Fruit fly (Drosophila melanogaster) whole organism, embryonic: ENCODE results near the gene PolG2.
A peak's percentile ranks its signal among the peaks of the same experiment; 100 is the strongest.

Source experiments
- ATbp ChIP-seq: fragments of 200-800 bp; sonication (Bioruptor generic); optimal IDR thresholded peaks from 2 replicates; lab custom pipeline; 2017; ENCODE audit warnings: missing biosample characterization, mild to moderate bottlenecking, missing genetic modification characterization, missing genetic modification reagents
- CG10543 ChIP-seq: fragments of 200-800 bp; sonication (Bioruptor generic); optimal IDR thresholded peaks from 3 replicates; lab custom pipeline; 2017; ENCODE audit warnings: missing biosample characterization, mild to moderate bottlenecking, missing genetic modification characterization, moderate library complexity
- CG11398 ChIP-seq: fragments of 200-800 bp; sonication (Bioruptor generic); optimal IDR thresholded peaks from 2 replicates; lab custom pipeline; 2016; ENCODE audit warnings: missing biosample characterization, missing genetic modification characterization
- CG11695 ChIP-seq: fragments of 200-800 bp; sonication (Bioruptor generic); IDR thresholded peaks from 3 replicates; pipeline ENCODE4 v1.3.6; 2022; ENCODE audit warnings: missing biosample characterization, missing genetic modification characterization
- CG12659 ChIP-seq: fragments of 200-800 bp; sonication (Bioruptor generic); optimal IDR thresholded peaks from 3 replicates; lab custom pipeline; 2017; ENCODE audit warnings: mild to moderate bottlenecking, missing biosample characterization, missing genetic modification reagents, missing genetic modification characterization
- CG13296 ChIP-seq: fragments of 200-800 bp; sonication (Bioruptor generic); optimal IDR thresholded peaks from 3 replicates; lab custom pipeline; 2018; ENCODE audit warnings: missing biosample characterization, mild to moderate bottlenecking, missing genetic modification characterization
- CG13424 ChIP-seq: fragments of 200-800 bp; sonication (Bioruptor generic); optimal IDR thresholded peaks from 2 replicates; lab custom pipeline; 2019; ENCODE audit warnings: missing biosample characterization, mild to moderate bottlenecking, missing genetic modification characterization, moderate library complexity
- CG13894 ChIP-seq: fragments of 200-800 bp; sonication (Bioruptor generic); optimal IDR thresholded peaks from 3 replicates; lab custom pipeline; 2018; ENCODE audit warnings: missing biosample characterization, mild to moderate bottlenecking, missing genetic modification characterization, moderate library complexity
- CG1602 ChIP-seq: fragments of 200-800 bp; sonication (Bioruptor generic); optimal IDR thresholded peaks from 3 replicates; lab custom pipeline; 2016; ENCODE audit warnings: missing biosample characterization, missing genetic modification characterization
- CG1647 ChIP-seq: fragments of 200-800 bp; sonication (Bioruptor generic); optimal IDR thresholded peaks from 3 replicates; lab custom pipeline; 2016; ENCODE audit warnings: missing biosample characterization, missing genetic modification characterization
- CG16779 ChIP-seq: fragments of 200-800 bp; sonication (Bioruptor generic); IDR thresholded peaks from 2 replicates; pipeline ENCODE4 v1.3.6; 2022; ENCODE audit warnings: missing biosample characterization, missing genetic modification characterization
- CG18599 ChIP-seq: fragments of 200-800 bp; sonication (Bioruptor generic); optimal IDR thresholded peaks from 3 replicates; lab custom pipeline; 2017; ENCODE audit warnings: missing biosample characterization, missing genetic modification characterization, mild to moderate bottlenecking, moderate library complexity, missing genetic modification reagents
- CG2875 ChIP-seq: fragments of 200-800 bp; sonication (Bioruptor generic); optimal IDR thresholded peaks from 2 replicates; lab custom pipeline; 2017; ENCODE audit warnings: missing biosample characterization, mild to moderate bottlenecking, missing genetic modification characterization, missing genetic modification reagents
- CG30020 ChIP-seq: fragments of 200-800 bp; optimal IDR thresholded peaks from 2 replicates; lab custom pipeline; 2019; ENCODE audit warnings: missing biosample characterization, mild to moderate bottlenecking, missing genetic modification characterization, moderate library complexity
- CG32532 ChIP-seq: fragments of 200-800 bp; sonication (Bioruptor generic); IDR thresholded peaks from 2 replicates; pipeline ENCODE4 v1.3.6; 2022; ENCODE audit warnings: missing biosample characterization, missing genetic modification characterization
- CG3281 ChIP-seq: fragments of 200-800 bp; sonication (Bioruptor generic); optimal IDR thresholded peaks from 3 replicates; lab custom pipeline; 2017; ENCODE audit warnings: missing biosample characterization, mild to moderate bottlenecking, missing genetic modification characterization
- CG42726 ChIP-seq: fragments of 200-800 bp; sonication (Bioruptor generic); IDR thresholded peaks from 2 replicates; pipeline ENCODE4 v1.3.6; 2022; ENCODE audit warnings: missing biosample characterization, missing genetic modification characterization; ENCODE audit not compliant: partially characterized antibody
- CG4282 ChIP-seq: fragments of 200-800 bp; sonication (Bioruptor generic); optimal IDR thresholded peaks from 2 replicates; lab custom pipeline; 2016; ENCODE audit warnings: missing biosample characterization, missing genetic modification characterization
- CG7357 ChIP-seq: fragments of 200-800 bp; sonication (Bioruptor generic); IDR thresholded peaks from 3 replicates; pipeline ENCODE4 v1.3.6; 2022; ENCODE audit warnings: missing biosample characterization, missing genetic modification characterization
- CG7372 ChIP-seq: fragments of 200-800 bp; sonication (Bioruptor generic); IDR thresholded peaks from 2 replicates; pipeline ENCODE4 v1.3.6; 2022; ENCODE audit warnings: missing biosample characterization, missing genetic modification characterization
- CG8765 ChIP-seq: fragments of 200-800 bp; sonication (Bioruptor generic); IDR thresholded peaks from 2 replicates; pipeline ENCODE4 v1.3.6; 2022; ENCODE audit warnings: missing biosample characterization, missing genetic modification characterization
- CG9727 ChIP-seq: fragments of 200-800 bp; sonication (Bioruptor generic); optimal IDR thresholded peaks from 3 replicates; lab custom pipeline; 2017; ENCODE audit warnings: missing biosample characterization, mild to moderate bottlenecking, missing genetic modification characterization
- CG9932 ChIP-seq: fragments of 200-800 bp; sonication (Bioruptor generic); IDR thresholded peaks from 2 replicates; pipeline ENCODE4 v1.3.6; 2022; ENCODE audit warnings: missing biosample characterization, missing genetic modification characterization
- Deaf1 ChIP-seq: fragments of 200-800 bp; optimal IDR thresholded peaks from 3 replicates; lab custom pipeline; 2019; ENCODE audit warnings: missing biosample characterization, mild to moderate bottlenecking, missing genetic modification characterization, moderate library complexity
- Dip3 ChIP-seq: fragments of 200-800 bp; sonication (Bioruptor generic); optimal IDR thresholded peaks from 3 replicates; lab custom pipeline; 2016; ENCODE audit warnings: missing biosample characterization, missing genetic modification characterization
- ERR ChIP-seq: fragments of 200-800 bp; sonication (Bioruptor generic); optimal IDR thresholded peaks from 2 replicates; lab custom pipeline; 2016; ENCODE audit warnings: missing biosample characterization, missing genetic modification characterization
- Ets65A ChIP-seq: fragments of 200-800 bp; sonication (Bioruptor generic); peaks from one replicate; lab custom pipeline; 2016; ENCODE audit warnings: missing biosample characterization, missing genetic modification characterization
- Gsc ChIP-seq: fragments of 200-800 bp; sonication (Bioruptor generic); IDR thresholded peaks from 2 replicates; pipeline ENCODE4 v1.3.6; 2022; ENCODE audit warnings: missing biosample characterization, missing genetic modification characterization
- Hr39 ChIP-seq: fragments of >200 bp; optimal IDR thresholded peaks from 2 replicates; lab custom pipeline; 2017
- MESR4 ChIP-seq: fragments of 200-800 bp; sonication (Bioruptor generic); optimal IDR thresholded peaks from 2 replicates; lab custom pipeline; 2018; ENCODE audit warnings: missing biosample characterization, mild to moderate bottlenecking, missing genetic modification characterization, moderate library complexity
- Mad ChIP-seq: fragments of 200-800 bp; sonication (Bioruptor generic); optimal IDR thresholded peaks from 2 replicates; lab custom pipeline; 2016; ENCODE audit warnings: missing biosample characterization, missing genetic modification characterization
- NK7.1 ChIP-seq: fragments of 200-800 bp; sonication (Bioruptor generic); optimal IDR thresholded peaks from 3 replicates; lab custom pipeline; 2016; ENCODE audit warnings: missing biosample characterization, missing genetic modification characterization
- Neu2 ChIP-seq: fragments of 200-800 bp; sonication (Bioruptor generic); optimal IDR thresholded peaks from 3 replicates; lab custom pipeline; 2016; ENCODE audit warnings: missing biosample characterization, missing genetic modification characterization, borderline replicate concordance
- Nf-YA ChIP-seq: fragments of 200-800 bp; sonication (Bioruptor generic); IDR thresholded peaks from 2 replicates; pipeline ENCODE4 v1.3.6; 2022; ENCODE audit warnings: missing biosample characterization, missing genetic modification characterization
- Oli ChIP-seq: fragments of 200-800 bp; sonication (Bioruptor generic); optimal IDR thresholded peaks from 2 replicates; lab custom pipeline; 2018; ENCODE audit warnings: missing biosample characterization, mild to moderate bottlenecking, missing genetic modification characterization, moderate library complexity
- Poxn ChIP-seq: fragments of 200-800 bp; sonication (Bioruptor generic); IDR thresholded peaks from 2 replicates; pipeline ENCODE4 v1.3.6; 2022; ENCODE audit warnings: missing biosample characterization, missing genetic modification characterization
- Side ChIP-seq: fragments of 200-800 bp; sonication (Bioruptor generic); optimal IDR thresholded peaks from 2 replicates; lab custom pipeline; 2016; ENCODE audit warnings: missing biosample characterization, missing genetic modification characterization
- Spps ChIP-seq: fragments of 200-800 bp; sonication (Bioruptor generic); optimal IDR thresholded peaks from 2 replicates; lab custom pipeline; 2018; ENCODE audit warnings: missing biosample characterization, mild to moderate bottlenecking, missing genetic modification characterization
- btn ChIP-seq: fragments of 200-800 bp; sonication (Bioruptor generic); optimal IDR thresholded peaks from 2 replicates; lab custom pipeline; 2016; ENCODE audit warnings: missing biosample characterization, missing genetic modification characterization
- cato ChIP-seq: fragments of 200-800 bp; sonication (Bioruptor generic); optimal IDR thresholded peaks from 2 replicates; lab custom pipeline; 2016; ENCODE audit warnings: missing biosample characterization, missing genetic modification characterization, borderline replicate concordance
- crp ChIP-seq, 2 experiments: fragments of 200-800 bp; sonication (Bioruptor generic); optimal IDR thresholded peaks; 2 replicates in 1 of 2; 3 replicates in 1 of 2; lab custom pipeline; 2017; ENCODE audit warnings: missing biosample characterization in 2 of 2, missing genetic modification characterization in 2 of 2, mild to moderate bottlenecking in 1 of 2, moderate library complexity in 1 of 2
- dan ChIP-seq: fragments of 200-800 bp; sonication (Bioruptor generic); IDR thresholded peaks from 2 replicates; pipeline ENCODE4 v1.3.6; 2022; ENCODE audit warnings: missing biosample characterization, missing genetic modification characterization
- fd3F ChIP-seq: fragments of 200-800 bp; sonication (Bioruptor generic); optimal IDR thresholded peaks from 2 replicates; lab custom pipeline; 2018; ENCODE audit warnings: missing biosample characterization, mild to moderate bottlenecking, missing genetic modification characterization, moderate library complexity
- fru ChIP-seq: fragments of >200 bp; optimal IDR thresholded peaks from 2 replicates; lab custom pipeline; 2017
- inv ChIP-seq: fragments of 200-800 bp; sonication (Bioruptor generic); IDR thresholded peaks from 2 replicates; pipeline ENCODE4 v1.3.6; 2022; ENCODE audit warnings: missing biosample characterization, missing genetic modification characterization; ENCODE audit not compliant: partially characterized antibody
- nau ChIP-seq: fragments of 200-800 bp; sonication (Bioruptor generic); optimal IDR thresholded peaks from 3 replicates; lab custom pipeline; 2017; ENCODE audit warnings: missing biosample characterization, mild to moderate bottlenecking, missing genetic modification characterization, missing genetic modification reagents
- nom ChIP-seq: fragments of 200-800 bp; sonication (Bioruptor generic); optimal IDR thresholded peaks from 2 replicates; lab custom pipeline; 2017; ENCODE audit warnings: missing biosample characterization, missing genetic modification characterization, mild to moderate bottlenecking, moderate library complexity, missing genetic modification reagents
- org-1 ChIP-seq: fragments of 200-800 bp; sonication (Bioruptor generic); optimal IDR thresholded peaks from 2 replicates; lab custom pipeline; 2017; ENCODE audit warnings: missing biosample characterization, missing genetic modification characterization
- otp ChIP-seq: fragments of 200-800 bp; sonication (Bioruptor generic); IDR thresholded peaks from 3 replicates; pipeline ENCODE4, ENCODE4 v1.3.6; 2022; ENCODE audit warnings: missing biosample characterization, missing genetic modification characterization
- repo ChIP-seq: fragments of 200-800 bp; sonication (Bioruptor generic); optimal IDR thresholded peaks from 2 replicates; lab custom pipeline; 2016; ENCODE audit warnings: missing biosample characterization, missing genetic modification characterization
- vvl ChIP-seq: fragments of 200-800 bp; sonication (Bioruptor generic); IDR thresholded peaks from 2 replicates; pipeline ENCODE4 v1.3.6; 2022; ENCODE audit warnings: missing biosample characterization, missing genetic modification characterization
- wdn ChIP-seq: fragments of 200-800 bp; sonication (Bioruptor generic); IDR thresholded peaks from 2 replicates; pipeline ENCODE4 v1.3.6; 2022; ENCODE audit warnings: missing biosample characterization, missing genetic modification characterization

PolG2 gene

dm6 chr2L:13833058-13833457 is at the start of gene PolG2, which contains the start of the genes GatC and Polr2C (continued):
- TF ChIP-seq vvl (GFP tag; lab: Robert Waterston, UW): peak; percentile 70
- peak; percentile 6; the same call in 1 of the 2 replicates for TF ChIP-seq CG42726 (GFP tag; lab: Robert Waterston, UW)
- TF ChIP-seq CG9932: peak; percentile 78
- no peak for TF ChIP-seq org-1 (GFP tag; lab: Kevin White, UChicago)
- TF ChIP-seq CG13894 (tag; lab: Kevin White, UChicago): no peak
- no peak for TF ChIP-seq CG3281 (GFP tag; lab: Kevin White, UChicago)
- peak; percentile 34; the same call in 1 of the 2 replicates for TF ChIP-seq CG32532
- TF ChIP-seq fru (lab: Kevin White, UChicago): no peak
- no peak for TF ChIP-seq CG4282 (GFP tag; lab: Kevin White, UChicago)
- TF ChIP-seq Hr39 (lab: Kevin White, UChicago): no peak
- no peak for TF ChIP-seq cato (GFP tag; lab: Kevin White, UChicago)
- peak; percentile 55 for TF ChIP-seq CG30020
- TF ChIP-seq wdn: no peak
- no peak for TF ChIP-seq NK7.1
- TF ChIP-seq Ets65A (GFP tag; lab: Kevin White, UChicago): peak; percentile 34
- peak; percentile 72 for TF ChIP-seq inv (GFP tag; lab: Robert Waterston, UW)
- TF ChIP-seq Nf-YA (GFP tag; lab: Robert Waterston, UW): no peak
- TF ChIP-seq Spps (tag; lab: Kevin White, UChicago): no peak
- TF ChIP-seq Gsc (GFP tag; lab: Robert Waterston, UW): no peak
- no peak for TF ChIP-seq CG13296 (GFP tag; lab: Kevin White, UChicago)
- TF ChIP-seq CG7357 (GFP tag; lab: Robert Waterston, UW): peak; percentile 82
- TF ChIP-seq CG8765 (GFP tag; lab: Robert Waterston, UW): no peak
- TF ChIP-seq nom: no peak
- TF ChIP-seq CG1647 (GFP tag; lab: Kevin White, UChicago): no peak
- no peak for TF ChIP-seq Deaf1 (tag; lab: Kevin White, UChicago)
- no peak for TF ChIP-seq fd3F (GFP tag; lab: Kevin White, UChicago)
- TF ChIP-seq MESR4 (GFP tag; lab: Kevin White, UChicago): peak; percentile 22
- peak; percentile 26 for TF ChIP-seq Side (GFP tag; lab: Kevin White, UChicago)
- no peak for TF ChIP-seq ATbp (GFP tag; lab: Kevin White, UChicago)
- TF ChIP-seq dan (GFP tag; lab: Robert Waterston, UW): no peak
- no peak for TF ChIP-seq repo (GFP tag; lab: Kevin White, UChicago)
- TF ChIP-seq CG9727 (GFP tag; lab: Kevin White, UChicago): peak; percentile 24
- no peak for TF ChIP-seq otp (GFP tag; lab: Robert Waterston, UW)
- no peak for TF ChIP-seq nau
- TF ChIP-seq Neu2 (GFP tag; lab: Kevin White, UChicago): no peak
- TF ChIP-seq Dip3 (GFP tag; lab: Kevin White, UChicago): peak; percentile 9
- TF ChIP-seq CG11695 (GFP tag; lab: Robert Waterston, UW): no peak
- TF ChIP-seq btn (GFP tag; lab: Kevin White, UChicago): no peak
- TF ChIP-seq Mad (GFP tag; lab: Kevin White, UChicago): no peak
- TF ChIP-seq CG1602 (GFP tag; lab: Kevin White, UChicago): peak; percentile 15
- TF ChIP-seq CG7372: no peak
- TF ChIP-seq CG11398: no peak
- peak; percentile 75 for TF ChIP-seq CG12659 (GFP tag; lab: Kevin White, UChicago)
- TF ChIP-seq Poxn (GFP tag; lab: Robert Waterston, UW): no peak
- peak; percentile 43 for TF ChIP-seq CG13424
- no peak for TF ChIP-seq CG18599 (GFP tag; lab: Kevin White, UChicago)
- TF ChIP-seq ERR (GFP tag; lab: Kevin White, UChicago): no peak
- TF ChIP-seq Oli (tag; lab: Kevin White, UChicago): no peak
- no peak for TF ChIP-seq CG16779 (GFP tag; lab: Robert Waterston, UW)
- no peak for TF ChIP-seq CG10543 (GFP tag; lab: Kevin White, UChicago)
- TF ChIP-seq CG2875 (GFP tag; lab: Kevin White, UChicago): no peak
- peak in 1 of 2 experiments; percentile 37 for TF ChIP-seq crp (GFP tag; optimal IDR thresholded peaks at IDR 0.05; lab: Kevin White, UChicago)
